Worm (Caenorhabditis elegans): ENCODE results near the gene C05D9.9.

- TF ChIP-seq ama-1 (optimal IDR thresholded peaks at IDR 0.05) = no peak
- TF ChIP-seq scrt-1 (GFP tag; IDR thresholded peaks at IDR 0.05) = no peak
- TF ChIP-seq hmbx-1 (tag; optimal IDR thresholded peaks at IDR 0.05) = no peak
- TF ChIP-seq F13C5.2 (tag; optimal IDR thresholded peaks at IDR 0.05) = no peak
- no peak for TF ChIP-seq tbx-11 (GFP tag; IDR thresholded peaks at IDR 0.05)
- no peak for TF ChIP-seq hmg-4 (GFP tag; optimal IDR thresholded peaks at IDR 0.05)
- TF ChIP-seq tbx-37 (GFP tag; conservative IDR thresholded peaks at IDR 0.05) = no peak
- no peak for TF ChIP-seq flt-1 (GFP tag; IDR thresholded peaks at IDR 0.05)
These were observed 13.3 kb downstream of the C05D9.9 start for ce11 chrX:1110723-1111122.

Measured in whole organism, early embryonic.